Fruit fly (Drosophila melanogaster) whole organism, embryonic: ENCODE data around the gene Cad89D.
A peak's percentile ranks its signal among the peaks of the same experiment; 100 is the strongest.

ENCODE experiments used
- Antp ChIP-seq: fragments of 200-800 bp; sonication (Bioruptor generic); optimal IDR thresholded peaks from 3 replicates; lab custom pipeline; 2016; ENCODE audit warnings: missing biosample characterization, missing genetic modification characterization
- Bgb ChIP-seq: fragments of 200-800 bp; sonication (Bioruptor generic); IDR thresholded peaks from 2 replicates; pipeline ENCODE4 v1.3.6; 2022; ENCODE audit warnings: missing biosample characterization, missing genetic modification characterization; ENCODE audit not compliant: partially characterized antibody
- CG10565 ChIP-seq: fragments of 200-800 bp; sonication (Bioruptor generic); optimal IDR thresholded peaks from 3 replicates; lab custom pipeline; 2016; ENCODE audit warnings: missing biosample characterization, mild to moderate bottlenecking, missing genetic modification characterization
- CG11456 ChIP-seq: fragments of 200-800 bp; sonication (Bioruptor generic); IDR thresholded peaks from 3 replicates; pipeline ENCODE4 v1.3.6; 2022; ENCODE audit warnings: missing biosample characterization, missing genetic modification characterization
- CG11560 ChIP-seq: fragments of 200-800 bp; sonication (Bioruptor generic); IDR thresholded peaks from 3 replicates; pipeline ENCODE4 v1.3.6; 2022; ENCODE audit warnings: missing biosample characterization, missing genetic modification characterization
- CG12104 ChIP-seq: fragments of 200-800 bp; sonication (Bioruptor generic); optimal IDR thresholded peaks from 3 replicates; lab custom pipeline; 2016; ENCODE audit warnings: missing biosample characterization, missing genetic modification characterization
- CG14965 ChIP-seq: fragments of 200-800 bp; sonication (Bioruptor generic); optimal IDR thresholded peaks from 2 replicates; lab custom pipeline; 2016; ENCODE audit warnings: missing biosample characterization, missing genetic modification characterization, borderline replicate concordance
- CG15514 ChIP-seq: fragments of 200-800 bp; sonication (Bioruptor generic); optimal IDR thresholded peaks from 3 replicates; lab custom pipeline; 2017; ENCODE audit warnings: missing biosample characterization, missing genetic modification characterization, mild to moderate bottlenecking, moderate library complexity, missing genetic modification reagents
- CG1647 ChIP-seq: fragments of 200-800 bp; sonication (Bioruptor generic); optimal IDR thresholded peaks from 3 replicates; lab custom pipeline; 2016; ENCODE audit warnings: missing biosample characterization, missing genetic modification characterization
- CG2199 ChIP-seq: fragments of 200-800 bp; sonication (Bioruptor generic); IDR thresholded peaks from 3 replicates; pipeline ENCODE4 v1.3.6; 2022; ENCODE audit warnings: missing biosample characterization, missing genetic modification characterization
- CG3163 ChIP-seq: fragments of 200-800 bp; sonication (Bioruptor generic); optimal IDR thresholded peaks from 3 replicates; lab custom pipeline; 2016; ENCODE audit warnings: missing biosample characterization, missing genetic modification characterization
- CG3726 ChIP-seq: fragments of 200-800 bp; sonication (Bioruptor generic); IDR thresholded peaks from 3 replicates; pipeline ENCODE4, ENCODE4 v1.3.6; 2022; ENCODE audit warnings: missing biosample characterization, missing genetic modification characterization
- CG3847 ChIP-seq: fragments of 200-800 bp; sonication (Bioruptor generic); IDR thresholded peaks from 2 replicates; pipeline ENCODE4 v1.3.6; 2022; ENCODE audit warnings: missing biosample characterization, missing genetic modification characterization
- CG3995 ChIP-seq: fragments of 200-800 bp; sonication (Bioruptor generic); optimal IDR thresholded peaks from 3 replicates; lab custom pipeline; 2016; ENCODE audit warnings: missing biosample characterization, missing genetic modification characterization
- CG42726 ChIP-seq: fragments of 200-800 bp; sonication (Bioruptor generic); IDR thresholded peaks from 2 replicates; pipeline ENCODE4 v1.3.6; 2022; ENCODE audit warnings: missing biosample characterization, missing genetic modification characterization; ENCODE audit not compliant: partially characterized antibody
- CG4820 ChIP-seq: fragments of 200-800 bp; sonication (Bioruptor generic); optimal IDR thresholded peaks from 3 replicates; lab custom pipeline; 2016; ENCODE audit warnings: missing biosample characterization, missing genetic modification characterization
- CG6175 ChIP-seq: fragments of 200-800 bp; sonication (Bioruptor generic); IDR thresholded peaks from 3 replicates; pipeline ENCODE4 v1.3.6; 2022; ENCODE audit warnings: missing biosample characterization, missing genetic modification characterization
- CG6689 ChIP-seq: fragments of 200-800 bp; sonication (Bioruptor generic); IDR thresholded peaks from 2 replicates; pipeline ENCODE4 v1.3.6; 2022; ENCODE audit warnings: missing biosample characterization, missing genetic modification characterization
- CG7839 ChIP-seq: fragments of 200-800 bp; sonication (Bioruptor generic); optimal IDR thresholded peaks from 3 replicates; lab custom pipeline; 2018; ENCODE audit warnings: missing biosample characterization, mild to moderate bottlenecking, missing genetic modification characterization, moderate library complexity
- CG8388 ChIP-seq: fragments of 200-800 bp; sonication (Bioruptor generic); optimal IDR thresholded peaks from 2 replicates; lab custom pipeline; 2019; ENCODE audit warnings: missing biosample characterization, mild to moderate bottlenecking, missing genetic modification characterization, moderate library complexity
- CG9797 ChIP-seq: fragments of 200-800 bp; sonication (Bioruptor generic); optimal IDR thresholded peaks from 3 replicates; lab custom pipeline; 2018; ENCODE audit warnings: missing biosample characterization, mild to moderate bottlenecking, missing genetic modification characterization
- D19A ChIP-seq: fragments of 200-800 bp; optimal IDR thresholded peaks from 3 replicates; lab custom pipeline; 2019; ENCODE audit warnings: missing biosample characterization, mild to moderate bottlenecking, missing genetic modification characterization, moderate library complexity
- Doc2 ChIP-seq: fragments of 200-800 bp; sonication (Bioruptor generic); IDR thresholded peaks from 2 replicates; pipeline ENCODE4 v1.3.6; 2022; ENCODE audit warnings: missing biosample characterization, missing genetic modification characterization
- Dp ChIP-seq: fragments of 200-800 bp; sonication (Bioruptor generic); optimal IDR thresholded peaks from 2 replicates; lab custom pipeline; 2018; ENCODE audit warnings: missing biosample characterization, mild to moderate bottlenecking, missing genetic modification characterization, moderate library complexity
- GATAe ChIP-seq: fragments of 200-800 bp; sonication (Bioruptor generic); conservative IDR thresholded peaks from 2 replicates; pipeline ENCODE4 v1.3.6; 2022; ENCODE audit warnings: missing biosample characterization, missing genetic modification characterization
- Max ChIP-seq: fragments of 200-800 bp; sonication (Bioruptor generic); optimal IDR thresholded peaks from 2 replicates; lab custom pipeline; 2016; ENCODE audit warnings: missing biosample characterization, mild to moderate bottlenecking, missing genetic modification characterization
- Rx ChIP-seq: fragments of 200-800 bp; sonication (Bioruptor generic); IDR thresholded peaks from 2 replicates; pipeline ENCODE4 v1.3.6; 2022; ENCODE audit warnings: missing biosample characterization, missing genetic modification characterization
- Scr ChIP-seq: fragments of 200-800 bp; sonication (Bioruptor generic); IDR thresholded peaks from 2 replicates; pipeline ENCODE4 v1.3.6; 2022; ENCODE audit warnings: missing biosample characterization, missing genetic modification characterization; ENCODE audit not compliant: partially characterized antibody
- Ssrp ChIP-seq: fragments of 200-800 bp; sonication (Bioruptor generic); optimal IDR thresholded peaks from 2 replicates; lab custom pipeline; 2018; ENCODE audit warnings: missing biosample characterization, mild to moderate bottlenecking, missing genetic modification characterization, moderate library complexity
- TFAM ChIP-seq: fragments of 200-800 bp; sonication (Bioruptor generic); optimal IDR thresholded peaks from 2 replicates; lab custom pipeline; 2017; ENCODE audit warnings: missing biosample characterization, missing genetic modification characterization, inconsistent platforms
- ase ChIP-seq: fragments of 200-800 bp; sonication (Bioruptor generic); IDR thresholded peaks from 3 replicates; pipeline ENCODE4 v1.3.6; 2022; ENCODE audit warnings: missing biosample characterization, missing genetic modification characterization
- bsh ChIP-seq, 2 experiments: fragments of 200-800 bp; sonication (Bioruptor generic); optimal IDR thresholded peaks; 2 replicates each; lab custom pipeline; 2017 to 2018; ENCODE audit warnings: mild to moderate bottlenecking in 2 of 2, missing biosample characterization in 2 of 2, missing genetic modification characterization in 2 of 2, moderate library complexity in 1 of 2
- chinmo ChIP-seq: fragments of 200-800 bp; sonication (Bioruptor generic); IDR thresholded peaks from 4 replicates; pipeline ENCODE4 v1.3.6; 2022; ENCODE audit warnings: missing biosample characterization, missing genetic modification characterization; ENCODE audit not compliant: partially characterized antibody
- dmrt11E ChIP-seq: fragments of 200-800 bp; sonication (Bioruptor generic); optimal IDR thresholded peaks from 3 replicates; lab custom pipeline; 2018; ENCODE audit warnings: missing biosample characterization, mild to moderate bottlenecking, missing genetic modification characterization, moderate library complexity
- gem ChIP-seq: fragments of 200-800 bp; sonication (Bioruptor generic); optimal IDR thresholded peaks from 2 replicates; lab custom pipeline; 2019; ENCODE audit warnings: missing biosample characterization, mild to moderate bottlenecking, missing genetic modification characterization, moderate library complexity
- h ChIP-seq: fragments of >200 bp; optimal IDR thresholded peaks from 2 replicates; lab custom pipeline; 2017
- hkb ChIP-seq, 2 experiments: fragments of 200-800 bp in 1 of 2; fragments of >200 bp in 1 of 2; sonication (Bioruptor generic) in 1 of 2; IDR thresholded peaks in 1 of 2; optimal IDR thresholded peaks in 1 of 2; 2 replicates each; pipeline versions ENCODE4 v1.3.6 to Lab custom; 2017 to 2022; ENCODE audit warnings: missing biosample characterization in 1 of 2, missing genetic modification characterization in 1 of 2
- knrl ChIP-seq: fragments of 200-800 bp; sonication (Bioruptor generic); IDR thresholded peaks from 3 replicates; pipeline ENCODE4 v1.3.6; 2022; ENCODE audit warnings: missing biosample characterization, missing genetic modification characterization; ENCODE audit not compliant: partially characterized antibody
- lola ChIP-seq, 3 experiments: fragments of >200 bp in 2 of 3; fragments of 200-800 bp in 1 of 3; sonication (Bioruptor generic) in 1 of 3; optimal IDR thresholded peaks; 2 replicates each; lab custom pipeline; 2017 to 2019; ENCODE audit warnings: missing biosample characterization in 3 of 3, missing genetic modification characterization in 3 of 3, mild to moderate bottlenecking in 1 of 3, moderate library complexity in 1 of 3
- pita ChIP-seq: fragments of 200-800 bp; sonication (Bioruptor generic); optimal IDR thresholded peaks from 2 replicates; lab custom pipeline; 2017; ENCODE audit warnings: missing biosample characterization, mild to moderate bottlenecking, missing genetic modification characterization
- prd ChIP-seq, 3 experiments: fragments of >200 bp in 2 of 3; fragments of 200-800 bp in 1 of 3; sonication (Bioruptor generic) in 1 of 3; optimal IDR thresholded peaks in 2 of 3; IDR thresholded peaks in 1 of 3; 2 replicates in 2 of 3; 3 replicates in 1 of 3; pipeline versions ENCODE4 v1.3.6 to Lab custom; 2017 to 2022; ENCODE audit warnings: missing biosample characterization in 1 of 3, missing genetic modification characterization in 1 of 3
- run ChIP-seq: fragments of 200-800 bp; sonication (Bioruptor generic); optimal IDR thresholded peaks from 3 replicates; lab custom pipeline; 2018; ENCODE audit warnings: missing biosample characterization, mild to moderate bottlenecking, missing genetic modification characterization
- seq ChIP-seq: fragments of 200-800 bp; sonication (Bioruptor generic); IDR thresholded peaks from 2 replicates; pipeline ENCODE4 v1.3.6; 2022; ENCODE audit warnings: missing biosample characterization, missing genetic modification characterization
- sqz ChIP-seq: fragments of 200-800 bp; sonication (Bioruptor generic); optimal IDR thresholded peaks from 3 replicates; lab custom pipeline; 2018; ENCODE audit warnings: missing biosample characterization, mild to moderate bottlenecking, missing genetic modification characterization
- tap ChIP-seq: fragments of 200-800 bp; optimal IDR thresholded peaks from 3 replicates; lab custom pipeline; 2019; ENCODE audit warnings: missing biosample characterization, mild to moderate bottlenecking, missing genetic modification characterization, moderate library complexity
- tin ChIP-seq: fragments of 200-800 bp; sonication (Bioruptor generic); optimal IDR thresholded peaks from 3 replicates; lab custom pipeline; 2016; ENCODE audit warnings: missing biosample characterization, missing genetic modification characterization
- trh ChIP-seq: fragments of 200-800 bp; sonication (Bioruptor generic); optimal IDR thresholded peaks from 2 replicates; lab custom pipeline; 2016; ENCODE audit warnings: missing biosample characterization, missing genetic modification characterization
- twi ChIP-seq: fragments of 200-800 bp; optimal IDR thresholded peaks from 2 replicates; lab custom pipeline; 2019; ENCODE audit warnings: missing biosample characterization, mild to moderate bottlenecking, missing genetic modification characterization, moderate library complexity
- tx ChIP-seq: fragments of 200-800 bp; sonication (Bioruptor generic); optimal IDR thresholded peaks from 2 replicates; lab custom pipeline; 2016; ENCODE audit warnings: missing biosample characterization, missing genetic modification characterization
- unc-4 ChIP-seq: fragments of 200-800 bp; sonication (Bioruptor generic); IDR thresholded peaks from 2 replicates; pipeline ENCODE4 v1.3.6; 2022; ENCODE audit warnings: missing biosample characterization, missing genetic modification characterization; ENCODE audit not compliant: partially characterized antibody

Cad89D gene

DNA sequence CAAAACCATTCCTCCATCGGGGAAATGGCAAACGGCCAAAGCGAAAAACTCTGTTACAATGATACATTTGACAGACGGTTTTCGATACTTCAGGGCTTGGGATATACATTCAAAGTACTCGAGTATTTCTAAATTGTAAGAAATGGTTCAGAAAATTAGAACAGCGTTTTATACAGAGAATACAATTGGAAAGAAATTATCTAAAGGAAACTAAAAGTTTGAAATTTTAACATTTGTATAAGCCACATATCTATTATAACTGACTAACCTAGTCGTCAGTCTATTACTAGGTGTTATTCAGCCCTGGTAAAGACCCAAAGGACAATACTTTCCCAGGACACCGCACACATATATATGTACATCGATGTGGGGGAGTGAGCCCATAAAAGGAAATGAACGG, 18.8 kb downstream of the Cad89D start (continued):
- TF ChIP-seq Doc2 (GFP tag; lab: Robert Waterston, UW) (no peak), CG15514 (GFP tag; lab: Kevin White, UChicago) (no peak), unc-4 (GFP tag; lab: Robert Waterston, UW) (no peak), CG3847 (no peak), CG1647 (no peak), bsh (GFP tag; optimal IDR thresholded peaks at IDR 0.05; lab: Kevin White, UChicago) (peak in 1 of 2 experiments; percentile 23), knrl (GFP tag; lab: Robert Waterston, UW) (no peak), sqz (GFP tag; lab: Kevin White, UChicago) (no peak), hkb (optimal IDR thresholded peaks at IDR 0.05; lab: Kevin White, UChicago) (no peak), hkb (GFP tag; IDR thresholded peaks at IDR 0.05; lab: Robert Waterston, UW) (peak; percentile 56), CG7839 (tag; lab: Kevin White, UChicago) (peak; percentile 67), CG6689 (GFP tag; lab: Robert Waterston, UW) (peak; percentile 36; the same call in 1 of the 2 replicates), gem (tag; lab: Kevin White, UChicago) (peak; percentile 63), h (no peak), Bgb (no peak), GATAe (GFP tag; lab: Robert Waterston, UW) (no peak), CG11456 (no peak), chinmo (no peak), seq (GFP tag; lab: Robert Waterston, UW) (no peak), CG8388 (GFP tag; lab: Kevin White, UChicago) (no peak), tin (GFP tag; lab: Kevin White, UChicago) (peak; percentile 20), TFAM (no peak), CG14965 (GFP tag; lab: Kevin White, UChicago) (no peak), CG6175 (no peak), CG12104 (GFP tag; lab: Kevin White, UChicago) (no peak), CG3163 (GFP tag; lab: Kevin White, UChicago) (no peak), dmrt11E (tag; lab: Kevin White, UChicago) (no peak), CG10565 (GFP tag; lab: Kevin White, UChicago) (no peak), D19A (tag; lab: Kevin White, UChicago) (peak; percentile 34), CG3995 (GFP tag; lab: Kevin White, UChicago) (no peak), CG11560 (tag; lab: Robert Waterston, UW) (no peak), run (tag; lab: Kevin White, UChicago) (no peak), lola (GFP tag; optimal IDR thresholded peaks at IDR 0.05; lab: Kevin White, UChicago) (peak in 1 of 3 experiments; percentile 11), pita (GFP tag; lab: Kevin White, UChicago) (no peak), tx (GFP tag; lab: Kevin White, UChicago) (no peak), ase (GFP tag; lab: Robert Waterston, UW) (no peak), CG42726 (GFP tag; lab: Robert Waterston, UW) (no peak), tap (peak; percentile 32), Scr (no peak), Ssrp (tag; lab: Kevin White, UChicago) (no peak), Antp (GFP tag; lab: Kevin White, UChicago) (no peak), trh (GFP tag; lab: Kevin White, UChicago) (no peak), Max (no peak), CG2199 (GFP tag; lab: Robert Waterston, UW) (no peak), twi (tag; lab: Kevin White, UChicago) (no peak), prd (optimal IDR thresholded peaks at IDR 0.05; lab: Kevin White, UChicago) (no peak), prd (GFP tag; IDR thresholded peaks at IDR 0.05; lab: Robert Waterston, UW) (peak; percentile 19; the same call in 1 of the 3 replicates), Dp (GFP tag; lab: Kevin White, UChicago) (no peak), CG4820 (GFP tag; lab: Kevin White, UChicago) (no peak), CG9797 (GFP tag; lab: Kevin White, UChicago) (no peak), CG3726 (no peak), Rx (GFP tag; lab: Robert Waterston, UW) (no peak)
